Fruit fly (Drosophila melanogaster) whole organism, embryonic: ENCODE measurements around the gene Atf3.

Experiments used
- ATbp ChIP-seq: fragments of 200-800 bp; sonication (Bioruptor generic); optimal IDR thresholded peaks from 2 replicates; lab custom pipeline; 2017; ENCODE audit warnings: missing biosample characterization, mild to moderate bottlenecking, missing genetic modification characterization, missing genetic modification reagents
- Adf1 ChIP-seq: fragments of 200-800 bp; sonication (Bioruptor generic); IDR thresholded peaks from 2 replicates; pipeline ENCODE4 v1.3.6; 2022; ENCODE audit warnings: missing biosample characterization, missing genetic modification characterization
- Aef1 ChIP-seq: fragments of 200-800 bp; sonication (Bioruptor generic); IDR thresholded peaks from 3 replicates; pipeline ENCODE4 v1.3.6; 2022; ENCODE audit warnings: missing biosample characterization, missing genetic modification characterization
- Atf-2 ChIP-seq: fragments of 200-800 bp; sonication (Bioruptor generic); optimal IDR thresholded peaks from 2 replicates; lab custom pipeline; 2016; ENCODE audit warnings: missing biosample characterization, missing genetic modification characterization
- Blimp-1 ChIP-seq: fragments of 200-800 bp; sonication (Bioruptor generic); optimal IDR thresholded peaks from 3 replicates; lab custom pipeline; 2018; ENCODE audit warnings: missing biosample characterization, missing genetic modification characterization, mild to moderate bottlenecking, moderate library complexity, missing genetic modification reagents
- CG10959 ChIP-seq: fragments of 200-800 bp; sonication (Bioruptor generic); IDR thresholded peaks from 2 replicates; pipeline ENCODE4 v1.3.6; 2022; ENCODE audit warnings: missing biosample characterization, missing genetic modification characterization
- CG11247 ChIP-seq: fragments of 200-800 bp; sonication (Bioruptor generic); IDR thresholded peaks from 2 replicates; pipeline ENCODE4 v1.3.6; 2022; ENCODE audit warnings: missing biosample characterization, missing genetic modification characterization
- CG14965 ChIP-seq: fragments of 200-800 bp; sonication (Bioruptor generic); optimal IDR thresholded peaks from 2 replicates; lab custom pipeline; 2016; ENCODE audit warnings: missing biosample characterization, missing genetic modification characterization, borderline replicate concordance
- CG15696 ChIP-seq: fragments of 200-800 bp; sonication (Bioruptor generic); optimal IDR thresholded peaks from 2 replicates; lab custom pipeline; 2019; ENCODE audit warnings: missing biosample characterization, mild to moderate bottlenecking, missing genetic modification characterization, moderate library complexity
- CG16815 ChIP-seq: fragments of 200-800 bp; sonication (Bioruptor generic); optimal IDR thresholded peaks from 3 replicates; lab custom pipeline; 2017; ENCODE audit warnings: missing biosample characterization, mild to moderate bottlenecking, missing genetic modification characterization
- CG17186 ChIP-seq: fragments of 200-800 bp; sonication (Bioruptor generic); optimal IDR thresholded peaks from 3 replicates; lab custom pipeline; 2017; ENCODE audit warnings: missing biosample characterization, missing genetic modification reagents, missing genetic modification characterization
- CG18599 ChIP-seq: fragments of 200-800 bp; sonication (Bioruptor generic); optimal IDR thresholded peaks from 3 replicates; lab custom pipeline; 2017; ENCODE audit warnings: missing biosample characterization, missing genetic modification characterization, mild to moderate bottlenecking, moderate library complexity, missing genetic modification reagents
- CG2712 ChIP-seq: fragments of 200-800 bp; optimal IDR thresholded peaks from 3 replicates; lab custom pipeline; 2019; ENCODE audit warnings: missing biosample characterization, mild to moderate bottlenecking, missing genetic modification characterization, moderate library complexity
- CG33213 ChIP-seq: fragments of 200-800 bp; sonication (Bioruptor generic); optimal IDR thresholded peaks from 3 replicates; lab custom pipeline; 2016; ENCODE audit warnings: missing biosample characterization, missing genetic modification characterization
- CG3995 ChIP-seq: fragments of 200-800 bp; sonication (Bioruptor generic); optimal IDR thresholded peaks from 3 replicates; lab custom pipeline; 2016; ENCODE audit warnings: missing biosample characterization, missing genetic modification characterization
- CG6654 ChIP-seq: fragments of 200-800 bp; sonication (Bioruptor generic); optimal IDR thresholded peaks from 2 replicates; lab custom pipeline; 2017; ENCODE audit warnings: missing biosample characterization, mild to moderate bottlenecking, missing genetic modification characterization
- CG6689 ChIP-seq: fragments of 200-800 bp; sonication (Bioruptor generic); IDR thresholded peaks from 2 replicates; pipeline ENCODE4 v1.3.6; 2022; ENCODE audit warnings: missing biosample characterization, missing genetic modification characterization
- CG8281 ChIP-seq: fragments of 200-800 bp; sonication (Bioruptor generic); optimal IDR thresholded peaks from 2 replicates; lab custom pipeline; 2018; ENCODE audit warnings: missing biosample characterization, mild to moderate bottlenecking, missing genetic modification characterization, moderate library complexity
- CG9727 ChIP-seq: fragments of 200-800 bp; sonication (Bioruptor generic); optimal IDR thresholded peaks from 3 replicates; lab custom pipeline; 2017; ENCODE audit warnings: missing biosample characterization, mild to moderate bottlenecking, missing genetic modification characterization
- CG9817 ChIP-seq: fragments of 200-800 bp; sonication (Bioruptor generic); optimal IDR thresholded peaks from 2 replicates; lab custom pipeline; 2018; ENCODE audit warnings: missing biosample characterization, mild to moderate bottlenecking, missing genetic modification characterization, moderate library complexity
- Camta ChIP-seq: fragments of 200-800 bp; sonication (Bioruptor generic); optimal IDR thresholded peaks from 2 replicates; lab custom pipeline; 2016; ENCODE audit warnings: missing biosample characterization, missing genetic modification characterization
- Doc2 ChIP-seq: fragments of 200-800 bp; sonication (Bioruptor generic); IDR thresholded peaks from 2 replicates; pipeline ENCODE4 v1.3.6; 2022; ENCODE audit warnings: missing biosample characterization, missing genetic modification characterization
- Dref ChIP-seq: fragments of 200-800 bp; sonication (Bioruptor generic); IDR thresholded peaks from 2 replicates; pipeline ENCODE4 v1.3.6; 2022; ENCODE audit warnings: missing biosample characterization, missing genetic modification characterization
- Gsc ChIP-seq: fragments of 200-800 bp; sonication (Bioruptor generic); IDR thresholded peaks from 2 replicates; pipeline ENCODE4 v1.3.6; 2022; ENCODE audit warnings: missing biosample characterization, missing genetic modification characterization
- HHEX ChIP-seq: fragments of 200-800 bp; sonication (Bioruptor generic); optimal IDR thresholded peaks from 3 replicates; lab custom pipeline; 2017; ENCODE audit warnings: missing biosample characterization, mild to moderate bottlenecking, missing genetic modification characterization, missing genetic modification reagents
- HLH3B ChIP-seq: fragments of 200-800 bp; sonication (Bioruptor generic); IDR thresholded peaks from 2 replicates; pipeline ENCODE4 v1.3.6; 2022; ENCODE audit warnings: missing biosample characterization, missing genetic modification characterization
- HmgD ChIP-seq: fragments of 200-800 bp; sonication (Bioruptor generic); optimal IDR thresholded peaks from 3 replicates; lab custom pipeline; 2016; ENCODE audit warnings: missing biosample characterization, missing genetic modification characterization
- HmgZ ChIP-seq: fragments of 200-800 bp; sonication (Bioruptor generic); optimal IDR thresholded peaks from 2 replicates; lab custom pipeline; 2018; ENCODE audit warnings: missing biosample characterization, mild to moderate bottlenecking, missing genetic modification characterization
- MBD-R2 ChIP-seq: fragments of 200-800 bp; sonication (Bioruptor generic); IDR thresholded peaks from 2 replicates; pipeline ENCODE4 v1.3.6; 2022; ENCODE audit warnings: missing biosample characterization, missing genetic modification characterization
- Meics ChIP-seq: fragments of 200-800 bp; sonication (Bioruptor generic); optimal IDR thresholded peaks from 2 replicates; lab custom pipeline; 2017; ENCODE audit warnings: missing biosample characterization, mild to moderate bottlenecking, missing genetic modification characterization
- Opbp ChIP-seq: fragments of 200-800 bp; sonication (Bioruptor generic); IDR thresholded peaks from 3 replicates; pipeline ENCODE4 v1.3.6; 2022; ENCODE audit warnings: missing biosample characterization, missing genetic modification characterization; ENCODE audit not compliant: partially characterized antibody
- Spps ChIP-seq: fragments of 200-800 bp; sonication (Bioruptor generic); optimal IDR thresholded peaks from 2 replicates; lab custom pipeline; 2018; ENCODE audit warnings: missing biosample characterization, mild to moderate bottlenecking, missing genetic modification characterization
- Sry-δ ChIP-seq: fragments of 200-800 bp; sonication (Bioruptor generic); optimal IDR thresholded peaks from 2 replicates; lab custom pipeline; 2016; ENCODE audit warnings: missing biosample characterization, missing genetic modification characterization
- ab ChIP-seq: fragments of 200-800 bp; sonication (Bioruptor generic); optimal IDR thresholded peaks from 2 replicates; lab custom pipeline; 2016; ENCODE audit warnings: missing biosample characterization, missing genetic modification characterization
- br ChIP-seq: fragments of >200 bp; optimal IDR thresholded peaks from 2 replicates; lab custom pipeline; 2017
- bsh ChIP-seq, 2 experiments: fragments of 200-800 bp; sonication (Bioruptor generic); optimal IDR thresholded peaks; 2 replicates each; lab custom pipeline; 2017 to 2018; ENCODE audit warnings: mild to moderate bottlenecking in 2 of 2, missing biosample characterization in 2 of 2, missing genetic modification characterization in 2 of 2, moderate library complexity in 1 of 2
- cg ChIP-seq: fragments of 200-800 bp; sonication (Bioruptor generic); optimal IDR thresholded peaks from 3 replicates; lab custom pipeline; 2019; ENCODE audit warnings: missing biosample characterization, mild to moderate bottlenecking, missing genetic modification characterization, moderate library complexity
- chn ChIP-seq: fragments of 200-800 bp; sonication (Bioruptor generic); optimal IDR thresholded peaks from 2 replicates; lab custom pipeline; 2016; ENCODE audit warnings: missing biosample characterization, missing genetic modification characterization
- dati ChIP-seq: fragments of 200-800 bp; sonication (Bioruptor generic); IDR thresholded peaks from 2 replicates; pipeline ENCODE4 v1.3.6; 2022; ENCODE audit warnings: missing biosample characterization, missing genetic modification characterization
- dysf ChIP-seq: fragments of 200-800 bp; sonication (Bioruptor generic); IDR thresholded peaks from 3 replicates; pipeline ENCODE4 v1.3.6; 2022; ENCODE audit warnings: missing biosample characterization, missing genetic modification characterization
- en ChIP-seq: fragments of 200-800 bp; sonication (Bioruptor generic); optimal IDR thresholded peaks from 2 replicates; lab custom pipeline; 2016; ENCODE audit warnings: missing biosample characterization, missing genetic modification characterization
- fd3F ChIP-seq: fragments of 200-800 bp; sonication (Bioruptor generic); optimal IDR thresholded peaks from 2 replicates; lab custom pipeline; 2018; ENCODE audit warnings: missing biosample characterization, mild to moderate bottlenecking, missing genetic modification characterization, moderate library complexity
- fd96Cb ChIP-seq: fragments of 200-800 bp; sonication (Bioruptor generic); optimal IDR thresholded peaks from 2 replicates; lab custom pipeline; 2018; ENCODE audit warnings: missing biosample characterization, mild to moderate bottlenecking, missing genetic modification characterization, moderate library complexity
- gsb-n ChIP-seq: fragments of 200-800 bp; sonication (Bioruptor generic); optimal IDR thresholded peaks from 3 replicates; lab custom pipeline; 2018; ENCODE audit warnings: missing biosample characterization, mild to moderate bottlenecking, missing genetic modification characterization
- mam ChIP-seq: fragments of 200-800 bp; sonication (Bioruptor generic); optimal IDR thresholded peaks from 3 replicates; lab custom pipeline; 2016; ENCODE audit warnings: missing biosample characterization, missing genetic modification characterization
- sc ChIP-seq, 3 experiments: fragments of >200 bp in 2 of 3; fragments of 200-800 bp in 1 of 3; sonication (Bioruptor generic) in 1 of 3; optimal IDR thresholded peaks; 2 replicates in 2 of 3; 3 replicates in 1 of 3; lab custom pipeline; 2017; ENCODE audit warnings: mild to moderate bottlenecking in 1 of 3, missing biosample characterization in 1 of 3, missing genetic modification characterization in 1 of 3, missing genetic modification reagents in 1 of 3
- sima ChIP-seq: fragments of 200-800 bp; sonication (Bioruptor generic); optimal IDR thresholded peaks from 2 replicates; lab custom pipeline; 2016; ENCODE audit warnings: missing biosample characterization, missing genetic modification characterization
- tgo ChIP-seq: fragments of 200-800 bp; sonication (Bioruptor generic); IDR thresholded peaks from 3 replicates; pipeline ENCODE4 v1.3.6; 2022; ENCODE audit warnings: missing biosample characterization, missing genetic modification characterization
- zf30C ChIP-seq: fragments of 200-800 bp; sonication (Bioruptor generic); optimal IDR thresholded peaks from 3 replicates; lab custom pipeline; 2018; ENCODE audit warnings: missing biosample characterization, mild to moderate bottlenecking, missing genetic modification characterization

The Atf3 gene

dm6 chrX:1275018-1275820 is at the start of gene Atf3 (continued):
- TF ChIP-seq Opbp (no peak), CG11247 (GFP tag; lab: Robert Waterston, UW) (peak; percentile 98), CG6654 (GFP tag; lab: Kevin White, UChicago) (peak; percentile 94), CG2712 (peak; percentile 99), CG14965 (peak; percentile 91), CG17186 (peak; percentile 95), chn (GFP tag; lab: Kevin White, UChicago) (peak; percentile 99), CG8281 (peak; percentile 94), fd96Cb (peak; percentile 99), HLH3B (GFP tag; lab: Robert Waterston, UW) (peak; percentile 98), en (GFP tag; lab: Kevin White, UChicago) (peak; percentile 98), sc (optimal IDR thresholded peaks at IDR 0.05; lab: Kevin White, UChicago) (no peak), sc (GFP tag; optimal IDR thresholded peaks at IDR 0.05; lab: Kevin White, UChicago) (peak; percentile 97), Meics (GFP tag; lab: Kevin White, UChicago) (peak; percentile 99), Atf-2 (peak; percentile 99), Doc2 (GFP tag; lab: Robert Waterston, UW) (peak; percentile 97), Dref (GFP tag; lab: Robert Waterston, UW) (peak; percentile 47), CG33213 (peak; percentile 99), cg (GFP tag; lab: Kevin White, UChicago) (peak; percentile 53), tgo (GFP tag; lab: Robert Waterston, UW) (peak; percentile 99), Spps (tag; lab: Kevin White, UChicago) (peak; percentile 89), CG10959 (peak; percentile 90), CG9727 (GFP tag; lab: Kevin White, UChicago) (peak; percentile 99), CG6689 (GFP tag; lab: Robert Waterston, UW) (peak; percentile 99), HmgD (GFP tag; lab: Kevin White, UChicago) (peak; percentile 99), ATbp (peak; percentile 99), dysf (peak; percentile 100), fd3F (GFP tag; lab: Kevin White, UChicago) (peak; percentile 99), Blimp-1 (peak; percentile 96), CG15696 (tag; lab: Kevin White, UChicago) (peak; percentile 92), CG18599 (peak; percentile 100), zf30C (GFP tag; lab: Kevin White, UChicago) (no peak), Adf1 (peak; percentile 95), Sry-δ (GFP tag; lab: Kevin White, UChicago) (peak; percentile 82), sima (GFP tag; lab: Kevin White, UChicago) (peak; percentile 96), MBD-R2 (peak; percentile 98), Gsc (GFP tag; lab: Robert Waterston, UW) (peak; percentile 96), CG3995 (GFP tag; lab: Kevin White, UChicago) (peak; percentile 90), dati (peak; percentile 89), HmgZ (tag; lab: Kevin White, UChicago) (peak; percentile 100), mam (GFP tag; lab: Kevin White, UChicago) (peak; percentile 100), gsb-n (tag; lab: Kevin White, UChicago) (peak; percentile 95), Camta (GFP tag; lab: Kevin White, UChicago) (peak; percentile 99), ab (GFP tag; lab: Kevin White, UChicago) (peak; percentile 98), bsh (GFP tag; optimal IDR thresholded peaks at IDR 0.05; lab: Kevin White, UChicago) (peak; percentile 76 to 98), br (lab: Kevin White, UChicago) (no peak), CG9817 (peak; percentile 100), CG16815 (GFP tag; lab: Kevin White, UChicago) (peak; percentile 99), HHEX (peak; percentile 99), Aef1 (GFP tag; lab: Robert Waterston, UW) (peak; percentile 99)
